Fruit fly (Drosophila melanogaster): ENCODE data around the gene Inx2.
A peak's percentile ranks its signal among the peaks of the same experiment; 100 is the strongest.

The Inx2 gene

dm6 chrX:6998492-6998852, at the start of gene Inx2 (continued):
- peak; percentile 71; the same call in 1 of the 2 replicates for TF ChIP-seq CG42726 (GFP tag; IDR thresholded peaks at IDR 0.05; ENCODE audit: partially characterized antibody)
- no peak for TF ChIP-seq Nf-YA (GFP tag; IDR thresholded peaks at IDR 0.05)
- no peak for TF ChIP-seq CG12104 (GFP tag; optimal IDR thresholded peaks at IDR 0.05)
- TF ChIP-seq CG11247 (GFP tag; IDR thresholded peaks at IDR 0.05), result no peak
- TF ChIP-seq CG2875 (GFP tag; optimal IDR thresholded peaks at IDR 0.05), result no peak
- TF ChIP-seq tll (GFP tag; optimal IDR thresholded peaks at IDR 0.05), result no peak
- TF ChIP-seq gem (tag; optimal IDR thresholded peaks at IDR 0.05), result no peak
- no peak for TF ChIP-seq mam (GFP tag; optimal IDR thresholded peaks at IDR 0.05)
- no peak for TF ChIP-seq bigmax (GFP tag; optimal IDR thresholded peaks at IDR 0.05)
- peak in 1 of 2 experiments; percentile 37 for TF ChIP-seq Pdp1 (GFP tag; optimal IDR thresholded peaks at IDR 0.05)
- TF ChIP-seq CG6654 (GFP tag; optimal IDR thresholded peaks at IDR 0.05), result no peak
- peak; percentile 62; the same call in 1 of the 2 replicates for TF ChIP-seq seq (GFP tag; IDR thresholded peaks at IDR 0.05)
- no peak for TF ChIP-seq odd (GFP tag; optimal IDR thresholded peaks at IDR 0.05)
- no peak for TF ChIP-seq H15 (GFP tag; IDR thresholded peaks at IDR 0.05)
- TF ChIP-seq stc (GFP tag; IDR thresholded peaks at IDR 0.05), result no peak
- no peak for TF ChIP-seq al (GFP tag; IDR thresholded peaks at IDR 0.05)
- TF ChIP-seq CG6683 (GFP tag; optimal IDR thresholded peaks at IDR 0.05), result no peak
- peak; percentile 58; the same call in 1 of the 2 replicates for TF ChIP-seq vvl (GFP tag; IDR thresholded peaks at IDR 0.05)
- TF ChIP-seq lola (GFP tag; optimal IDR thresholded peaks at IDR 0.05), result no peak
- no peak for TF ChIP-seq fu2 (GFP tag; optimal IDR thresholded peaks at IDR 0.05)
- no peak for TF ChIP-seq C15 (GFP tag; IDR thresholded peaks at IDR 0.05)
- TF ChIP-seq NC2α (GFP tag; optimal IDR thresholded peaks at IDR 0.05), result peak; percentile 1
- TF ChIP-seq CG12391 (tag; optimal IDR thresholded peaks at IDR 0.05), result no peak
- no peak for TF ChIP-seq CG33557 (GFP tag; optimal IDR thresholded peaks at IDR 0.05)
- no peak for TF ChIP-seq wdn (GFP tag; IDR thresholded peaks at IDR 0.05)
- no peak for TF ChIP-seq CG4820 (GFP tag; optimal IDR thresholded peaks at IDR 0.05)
- TF ChIP-seq D (optimal IDR thresholded peaks at IDR 0.05), result no peak
- no peak for TF ChIP-seq D (GFP tag; optimal IDR thresholded peaks at IDR 0.05)
- TF ChIP-seq Spps (tag; optimal IDR thresholded peaks at IDR 0.05), result no peak
- TF ChIP-seq Sox102F (GFP tag; optimal IDR thresholded peaks at IDR 0.05), result no peak
- TF ChIP-seq cg (GFP tag; optimal IDR thresholded peaks at IDR 0.05), result no peak
- no peak for TF ChIP-seq disco-r (GFP tag; optimal IDR thresholded peaks at IDR 0.05)
- TF ChIP-seq Bgb (GFP tag; IDR thresholded peaks at IDR 0.05; ENCODE audit: partially characterized antibody), result peak; percentile 63; the same call in 1 of the 2 replicates
- peak; percentile 9 for TF ChIP-seq CG12659 (GFP tag; optimal IDR thresholded peaks at IDR 0.05)
- peak; percentile 54 for TF ChIP-seq sd (tag; optimal IDR thresholded peaks at IDR 0.05)
- peak; percentile 63; the same call in 2 of the 3 replicates for TF ChIP-seq sr (GFP tag; IDR thresholded peaks at IDR 0.05)
- peak; percentile 87 for TF ChIP-seq CG4360 (GFP tag; IDR thresholded peaks at IDR 0.05)
- no peak for TF ChIP-seq Hr39 (optimal IDR thresholded peaks at IDR 0.05)
- no peak for TF ChIP-seq CG1647 (GFP tag; optimal IDR thresholded peaks at IDR 0.05)
- TF ChIP-seq CG12744 (GFP tag; optimal IDR thresholded peaks at IDR 0.05), result no peak
- TF ChIP-seq sens-2 (GFP tag; IDR thresholded peaks at IDR 0.05), result no peak
- TF ChIP-seq H2.0 (GFP tag; IDR thresholded peaks at IDR 0.05), result no peak
- TF ChIP-seq CG17385 (GFP tag; optimal IDR thresholded peaks at IDR 0.05), result peak; percentile 48
- TF ChIP-seq vnd (GFP tag; IDR thresholded peaks at IDR 0.05; ENCODE audit: partially characterized antibody), result peak; percentile 41; the same call in 1 of the 3 replicates
- no peak for TF ChIP-seq CG15601 (tag; optimal IDR thresholded peaks at IDR 0.05)
- TF ChIP-seq Adf1 (GFP tag; IDR thresholded peaks at IDR 0.05), result peak; percentile 82
- TF ChIP-seq CG10565 (GFP tag; optimal IDR thresholded peaks at IDR 0.05), result no peak
- no peak for TF ChIP-seq CG6689 (GFP tag; IDR thresholded peaks at IDR 0.05)
- no peak for TF ChIP-seq CG8388 (GFP tag; optimal IDR thresholded peaks at IDR 0.05)
- TF ChIP-seq tgo (GFP tag; IDR thresholded peaks at IDR 0.05), result no peak
- no peak for TF ChIP-seq CG5245 (GFP tag; optimal IDR thresholded peaks at IDR 0.05)
- TF ChIP-seq wor (GFP tag; IDR thresholded peaks at IDR 0.05), result no peak
